Worm (Caenorhabditis elegans): Measurements from ENCODE around the gene C11H1.9.

ce11 chrX:14316132-14316531 is 4.1 kb downstream of the C11H1.9 start:
- TF ChIP-seq ztf-3 (GFP tag; optimal IDR thresholded peaks at IDR 0.05) (no peak), tlf-1 (GFP tag; optimal IDR thresholded peaks at IDR 0.05) (no peak), ztf-26 (tag; optimal IDR thresholded peaks at IDR 0.05) (no peak), let-526 (GFP tag; IDR thresholded peaks at IDR 0.05) (no peak), hmg-20 (GFP tag; IDR thresholded peaks at IDR 0.05) (no peak), attf-3 (GFP tag; conservative IDR thresholded peaks at IDR 0.05) (no peak), unc-62 (GFP tag; optimal IDR thresholded peaks at IDR 0.05) (no peak), Y67H2A.10 (GFP tag; conservative IDR thresholded peaks at IDR 0.05) (no peak), nfya-1 (tag; optimal IDR thresholded peaks at IDR 0.05; ENCODE audit: borderline replicate concordance, insufficient read depth) (no peak)
